Fruit fly (Drosophila melanogaster) whole organism, wandering third instar larva: ENCODE measurements around the gene CG10185.

ENCODE experiments used
- CG32264 ChIP-seq: fragments of 200-800 bp; sonication (Bioruptor generic); optimal IDR thresholded peaks from 2 replicates; lab custom pipeline; 2016; ENCODE audit warnings: missing biosample characterization, missing genetic modification characterization
- CG9705 ChIP-seq: fragments of 200-800 bp; sonication (Bioruptor generic); optimal IDR thresholded peaks from 2 replicates; lab custom pipeline; 2018; ENCODE audit warnings: missing biosample characterization, mild to moderate bottlenecking, missing genetic modification characterization
- CrebA ChIP-seq: fragments of 200-800 bp; sonication (Bioruptor generic); optimal IDR thresholded peaks from 2 replicates; lab custom pipeline; 2016; ENCODE audit warnings: missing biosample characterization, mild to moderate bottlenecking, missing genetic modification characterization, borderline replicate concordance
- Dfd ChIP-seq: fragments of >200 bp; optimal IDR thresholded peaks from 2 replicates; lab custom pipeline; 2017; ENCODE audit warnings: missing biosample characterization, missing genetic modification characterization
- Dif ChIP-seq: fragments of 200-275, 200-300 bp; sonication (Bioruptor generic); optimal IDR thresholded peaks from 2 replicates; lab custom pipeline; 2018; ENCODE audit warnings: missing biosample characterization, missing genetic modification characterization; ENCODE audit not compliant: partially characterized antibody
- HLH106 ChIP-seq: fragments of 200-800 bp; optimal IDR thresholded peaks from 3 replicates; lab custom pipeline; 2019; ENCODE audit warnings: missing biosample characterization, mild to moderate bottlenecking, missing genetic modification characterization, moderate library complexity
- Jra ChIP-seq: sonication (Bioruptor generic); optimal IDR thresholded peaks from 2 replicates; lab custom pipeline; 2016; ENCODE audit warnings: missing biosample characterization, missing genetic modification characterization
- Mio ChIP-seq: sonication (Bioruptor generic); optimal IDR thresholded peaks from 2 replicates; lab custom pipeline; 2016; ENCODE audit warnings: missing biosample characterization, missing genetic modification characterization
- Myc ChIP-seq: fragments of >200 bp; optimal IDR thresholded peaks from 2 replicates; lab custom pipeline; 2017
- N ChIP-seq: fragments of >200 bp; optimal IDR thresholded peaks from 2 replicates; lab custom pipeline; 2018; ENCODE audit warnings: missing biosample characterization, missing external identifiers, missing genetic modification characterization
- OdsH ChIP-seq: fragments of 200-800 bp; sonication (Bioruptor generic); optimal IDR thresholded peaks from 2 replicates; lab custom pipeline; 2016; ENCODE audit warnings: missing biosample characterization, mild to moderate bottlenecking, missing genetic modification characterization
- Rel ChIP-seq, 2 experiments: fragments of 200-800 bp; sonication (Bioruptor generic) in 1 of 2; optimal IDR thresholded peaks; 2 replicates in 1 of 2; 3 replicates in 1 of 2; lab custom pipeline; 2016 to 2019; ENCODE audit warnings: mild to moderate bottlenecking in 2 of 2, missing biosample characterization in 2 of 2, missing genetic modification characterization in 2 of 2, moderate library complexity in 1 of 2
- Sp1 ChIP-seq: fragments of 200-800 bp; sonication (Bioruptor generic); optimal IDR thresholded peaks from 3 replicates; lab custom pipeline; 2019; ENCODE audit warnings: missing biosample characterization, mild to moderate bottlenecking, missing genetic modification characterization, moderate library complexity
- Vsx2 ChIP-seq: fragments of 200-300, 225-300 bp; sonication (Bioruptor generic); optimal IDR thresholded peaks from 2 replicates; lab custom pipeline; 2018; ENCODE audit warnings: missing biosample characterization, missing genetic modification characterization; ENCODE audit not compliant: partially characterized antibody
- brk ChIP-seq: fragments of 200-800 bp; sonication (Bioruptor generic); optimal IDR thresholded peaks from 2 replicates; lab custom pipeline; 2016; ENCODE audit warnings: missing biosample characterization, mild to moderate bottlenecking, missing genetic modification characterization
- dl ChIP-seq, 2 experiments: fragments of 175-275, 200-275 bp in 1 of 2; fragments of 200-275 bp in 1 of 2; sonication (Bioruptor generic); optimal IDR thresholded peaks; lab custom pipeline; 2018; ENCODE audit warnings: mild to moderate bottlenecking in 2 of 2, missing biosample characterization in 2 of 2, missing genetic modification characterization in 2 of 2, moderate library complexity in 2 of 2; ENCODE audit not compliant: partially characterized antibody in 2 of 2, insufficient read depth in 1 of 2
- dmrt93B ChIP-seq: fragments of 200-800 bp; sonication (Bioruptor generic); optimal IDR thresholded peaks from 2 replicates; lab custom pipeline; 2018; ENCODE audit warnings: missing biosample characterization, mild to moderate bottlenecking, missing genetic modification characterization
- dsf ChIP-seq: sonication (Bioruptor generic); optimal IDR thresholded peaks from 2 replicates; lab custom pipeline; 2016; ENCODE audit warnings: missing biosample characterization, missing genetic modification characterization, borderline replicate concordance
- ey ChIP-seq: fragments of 200-800 bp; sonication (Bioruptor generic); optimal IDR thresholded peaks from 2 replicates; lab custom pipeline; 2016; ENCODE audit warnings: missing biosample characterization, missing genetic modification characterization
- foxo ChIP-seq, 2 experiments: fragments of 200-800 bp; sonication (Bioruptor generic); optimal IDR thresholded peaks; 2 replicates in 1 of 2; 3 replicates in 1 of 2; lab custom pipeline; 2016 to 2017; ENCODE audit warnings: missing biosample characterization in 2 of 2, missing genetic modification characterization in 2 of 2
- fru ChIP-seq: fragments of 200-800 bp; sonication (Bioruptor generic); optimal IDR thresholded peaks from 3 replicates; lab custom pipeline; 2016; ENCODE audit warnings: missing biosample characterization, mild to moderate bottlenecking, missing genetic modification characterization
- h ChIP-seq: fragments of 200-800 bp; sonication (Bioruptor generic); optimal IDR thresholded peaks from 3 replicates; lab custom pipeline; 2016; ENCODE audit warnings: missing biosample characterization, mild to moderate bottlenecking, missing genetic modification characterization
- jim ChIP-seq: fragments of 175-275, 200-325 bp; sonication (Bioruptor generic); optimal IDR thresholded peaks from 2 replicates; lab custom pipeline; 2016; ENCODE audit warnings: missing biosample characterization, mild to moderate bottlenecking, missing genetic modification characterization
- lola ChIP-seq: fragments of >200 bp; optimal IDR thresholded peaks from 2 replicates; lab custom pipeline; 2017; ENCODE audit warnings: missing biosample characterization, missing genetic modification characterization
- pan ChIP-seq: fragments of >200 bp; optimal IDR thresholded peaks from 2 replicates; lab custom pipeline; 2017
- psq ChIP-seq: fragments of 200-800 bp; sonication (Bioruptor generic); optimal IDR thresholded peaks from 3 replicates; lab custom pipeline; 2017; ENCODE audit warnings: missing biosample characterization, mild to moderate bottlenecking, missing genetic modification characterization, moderate library complexity
- sv ChIP-seq: fragments of 200-800 bp; sonication (Bioruptor generic); optimal IDR thresholded peaks from 3 replicates; lab custom pipeline; 2016; ENCODE audit warnings: missing biosample characterization, missing genetic modification characterization
- tai ChIP-seq: sonication (Bioruptor generic); optimal IDR thresholded peaks from 2 replicates; lab custom pipeline; 2016; ENCODE audit warnings: missing biosample characterization, missing genetic modification characterization
- usp ChIP-seq: fragments of >200 bp; optimal IDR thresholded peaks from 2 replicates; lab custom pipeline; 2017; ENCODE audit warnings: missing biosample characterization, missing genetic modification characterization

The CG10185 gene

dm6 chr3R:16040925-16041324 is 26.5 kb downstream of the CG10185 start:
- TF ChIP-seq sv (GFP tag; lab: Kevin White, UChicago) = no peak
- TF ChIP-seq brk (GFP tag; lab: Kevin White, UChicago) = no peak
- no peak for TF ChIP-seq dmrt93B
- TF ChIP-seq pan = no peak
- no peak for TF ChIP-seq jim
- TF ChIP-seq usp = no peak
- peak; percentile 78 for TF ChIP-seq Vsx2 (GFP tag; lab: Kevin White, UChicago)
- TF ChIP-seq Dif = peak; percentile 93
- TF ChIP-seq Myc (lab: Kevin White, UChicago) = peak; percentile 72
- TF ChIP-seq Jra (GFP tag; lab: Kevin White, UChicago) = no peak
- peak; percentile 4 for TF ChIP-seq fru (GFP tag; lab: Kevin White, UChicago)
- TF ChIP-seq foxo (GFP tag; optimal IDR thresholded peaks at IDR 0.05; lab: Kevin White, UChicago) = no peak
- TF ChIP-seq Sp1 = no peak
- TF ChIP-seq lola = no peak
- TF ChIP-seq dl (GFP tag; optimal IDR thresholded peaks at IDR 0.05; lab: Kevin White, UChicago; ENCODE audit: insufficient read depth in 1 of 2, partially characterized antibody in 2 of 2) = peak; percentile 26 to 67

dm6 chr3R:16039557-16039956 is 27.8 kb downstream of the CG10185 start:
- TF ChIP-seq Rel (GFP tag; optimal IDR thresholded peaks at IDR 0.05; lab: Kevin White, UChicago) (no peak), Rel (tag; optimal IDR thresholded peaks at IDR 0.05; lab: Kevin White, UChicago) (no peak), Dfd (peak; percentile 95)

- TF ChIP-seq Vsx2 (GFP tag; lab: Kevin White, UChicago) (peak; percentile 63), foxo (GFP tag; optimal IDR thresholded peaks at IDR 0.05; lab: Kevin White, UChicago) (no peak), Dif (peak; percentile 76)
Observed at dm6 chr3R:16038049-16038448, 29.3 kb downstream of the CG10185 start.

dm6 chr3R:16034186-16034585 is 33.2 kb downstream of the CG10185 start:
- no peak for TF ChIP-seq Jra (GFP tag; lab: Kevin White, UChicago)

- TF ChIP-seq pan (no peak), N (GFP tag; lab: Kevin White, UChicago) (no peak), Rel (GFP tag; optimal IDR thresholded peaks at IDR 0.05; lab: Kevin White, UChicago) (no peak), Rel (tag; optimal IDR thresholded peaks at IDR 0.05; lab: Kevin White, UChicago) (no peak), dl (GFP tag; optimal IDR thresholded peaks at IDR 0.05; lab: Kevin White, UChicago; ENCODE audit: insufficient read depth in 1 of 2, partially characterized antibody in 2 of 2) (no peak), Sp1 (no peak), CG32264 (GFP tag; lab: Kevin White, UChicago) (no peak), CG9705 (GFP tag; lab: Kevin White, UChicago) (no peak), HLH106 (tag; lab: Kevin White, UChicago) (no peak), Jra (GFP tag; lab: Kevin White, UChicago) (no peak), psq (no peak), sv (GFP tag; lab: Kevin White, UChicago) (no peak), Dif (no peak)
Observed at dm6 chr3R:16033727-16034126, 33.7 kb downstream of the CG10185 start.

dm6 chr3R:16030445-16030844 is 36.9 kb downstream of the CG10185 start:
- TF ChIP-seq Mio (no peak), CG32264 (GFP tag; lab: Kevin White, UChicago) (no peak), ey (no peak), pan (no peak), h (GFP tag; lab: Kevin White, UChicago) (no peak), CrebA (GFP tag; lab: Kevin White, UChicago) (no peak), tai (GFP tag; lab: Kevin White, UChicago) (no peak), OdsH (GFP tag; lab: Kevin White, UChicago) (no peak), jim (no peak), Rel (GFP tag; optimal IDR thresholded peaks at IDR 0.05; lab: Kevin White, UChicago) (no peak), Rel (tag; optimal IDR thresholded peaks at IDR 0.05; lab: Kevin White, UChicago) (no peak), foxo (GFP tag; optimal IDR thresholded peaks at IDR 0.05; lab: Kevin White, UChicago) (no peak), HLH106 (tag; lab: Kevin White, UChicago) (no peak), usp (no peak), psq (no peak), fru (GFP tag; lab: Kevin White, UChicago) (no peak), dsf (no peak), Sp1 (no peak)
